Fruit fly (Drosophila melanogaster) whole organism, embryonic: ENCODE measurements around the gene CG10694.
A peak's percentile ranks its signal among the peaks of the same experiment; 100 is the strongest.

Source experiments
- Ada2b ChIP-seq: fragments of 200-800 bp; sonication (Bioruptor generic); IDR thresholded peaks from 2 replicates; pipeline ENCODE4 v1.3.6; 2022; ENCODE audit warnings: missing biosample characterization, missing genetic modification characterization
- Atf3 ChIP-seq: fragments of 200-800 bp; sonication (Bioruptor generic); optimal IDR thresholded peaks from 3 replicates; lab custom pipeline; 2016; ENCODE audit warnings: missing biosample characterization, missing genetic modification characterization
- Atf6 ChIP-seq: fragments of 200-800 bp; sonication (Bioruptor generic); IDR thresholded peaks from 2 replicates; pipeline ENCODE4 v1.3.6; 2022; ENCODE audit warnings: missing biosample characterization, missing genetic modification characterization
- CG10274 ChIP-seq: fragments of 200-800 bp; sonication (Bioruptor generic); optimal IDR thresholded peaks from 3 replicates; lab custom pipeline; 2017; ENCODE audit warnings: missing biosample characterization, mild to moderate bottlenecking, missing genetic modification characterization
- CG11504 ChIP-seq: fragments of 200-800 bp; sonication (Bioruptor generic); optimal IDR thresholded peaks from 3 replicates; lab custom pipeline; 2019; ENCODE audit warnings: missing biosample characterization, mild to moderate bottlenecking, missing genetic modification characterization, moderate library complexity
- CG1233 ChIP-seq: fragments of 200-800 bp; sonication (Bioruptor generic); optimal IDR thresholded peaks from 4 replicates; lab custom pipeline; 2018; ENCODE audit warnings: missing biosample characterization, mild to moderate bottlenecking, missing genetic modification characterization
- CG13424 ChIP-seq: fragments of 200-800 bp; sonication (Bioruptor generic); optimal IDR thresholded peaks from 2 replicates; lab custom pipeline; 2019; ENCODE audit warnings: missing biosample characterization, mild to moderate bottlenecking, missing genetic modification characterization, moderate library complexity
- CG17359 ChIP-seq: fragments of 200-800 bp; sonication (Bioruptor generic); optimal IDR thresholded peaks from 3 replicates; lab custom pipeline; 2018; ENCODE audit warnings: missing biosample characterization, mild to moderate bottlenecking, missing genetic modification characterization, moderate library complexity
- CG18262 ChIP-seq: fragments of 200-800 bp; optimal IDR thresholded peaks from 3 replicates; lab custom pipeline; 2019; ENCODE audit warnings: missing biosample characterization, mild to moderate bottlenecking, missing genetic modification characterization, moderate library complexity
- CG32532 ChIP-seq: fragments of 200-800 bp; sonication (Bioruptor generic); IDR thresholded peaks from 2 replicates; pipeline ENCODE4 v1.3.6; 2022; ENCODE audit warnings: missing biosample characterization, missing genetic modification characterization
- CG3281 ChIP-seq: fragments of 200-800 bp; sonication (Bioruptor generic); optimal IDR thresholded peaks from 3 replicates; lab custom pipeline; 2017; ENCODE audit warnings: missing biosample characterization, mild to moderate bottlenecking, missing genetic modification characterization
- CG33213 ChIP-seq: fragments of 200-800 bp; sonication (Bioruptor generic); optimal IDR thresholded peaks from 3 replicates; lab custom pipeline; 2016; ENCODE audit warnings: missing biosample characterization, missing genetic modification characterization
- CG4820 ChIP-seq: fragments of 200-800 bp; sonication (Bioruptor generic); optimal IDR thresholded peaks from 3 replicates; lab custom pipeline; 2016; ENCODE audit warnings: missing biosample characterization, missing genetic modification characterization
- CG6813 ChIP-seq: fragments of 200-800 bp; sonication (Bioruptor generic); optimal IDR thresholded peaks from 2 replicates; lab custom pipeline; 2017; ENCODE audit warnings: missing biosample characterization, missing genetic modification characterization, mild to moderate bottlenecking, moderate library complexity, missing genetic modification reagents
- CG7786 ChIP-seq: fragments of 200-800 bp; sonication (Bioruptor generic); optimal IDR thresholded peaks from 2 replicates; lab custom pipeline; 2016; ENCODE audit warnings: missing biosample characterization, missing genetic modification characterization
- CG9609 ChIP-seq: fragments of 200-800 bp; sonication (Bioruptor generic); optimal IDR thresholded peaks from 3 replicates; lab custom pipeline; 2016; ENCODE audit warnings: missing biosample characterization, missing genetic modification characterization
- Dad ChIP-seq: fragments of 200-800 bp; sonication (Bioruptor generic); optimal IDR thresholded peaks from 3 replicates; lab custom pipeline; 2016; ENCODE audit warnings: missing biosample characterization, missing genetic modification characterization
- E2f1 ChIP-seq: fragments of 200-800 bp; sonication (Bioruptor generic); IDR thresholded peaks from 2 replicates; pipeline ENCODE4 v1.3.6; 2022; ENCODE audit warnings: missing biosample characterization, missing genetic modification characterization
- Ets65A ChIP-seq: fragments of 200-800 bp; sonication (Bioruptor generic); peaks from one replicate; lab custom pipeline; 2016; ENCODE audit warnings: missing biosample characterization, missing genetic modification characterization
- Fer1 ChIP-seq: fragments of 200-800 bp; sonication (Bioruptor generic); optimal IDR thresholded peaks from 2 replicates; lab custom pipeline; 2017; ENCODE audit warnings: missing biosample characterization, mild to moderate bottlenecking, missing genetic modification characterization
- MESR4 ChIP-seq: fragments of 200-800 bp; sonication (Bioruptor generic); optimal IDR thresholded peaks from 2 replicates; lab custom pipeline; 2018; ENCODE audit warnings: missing biosample characterization, mild to moderate bottlenecking, missing genetic modification characterization, moderate library complexity
- PHDP ChIP-seq: fragments of 200-800 bp; sonication (Bioruptor generic); optimal IDR thresholded peaks from 3 replicates; lab custom pipeline; 2018; ENCODE audit warnings: missing biosample characterization, mild to moderate bottlenecking, missing genetic modification characterization, moderate library complexity
- Tbp ChIP-seq: fragments of >200 bp; optimal IDR thresholded peaks from 2 replicates; lab custom pipeline; 2018; ENCODE audit warnings: missing biosample characterization, missing genetic modification characterization
- amos ChIP-seq: fragments of 200-800 bp; sonication (Bioruptor generic); IDR thresholded peaks from 2 replicates; pipeline ENCODE4 v1.3.6; 2022; ENCODE audit warnings: missing biosample characterization, missing genetic modification characterization; ENCODE audit not compliant: partially characterized antibody
- bab2 ChIP-seq: fragments of 200-800 bp; sonication (Bioruptor generic); optimal IDR thresholded peaks from 2 replicates; lab custom pipeline; 2016; ENCODE audit warnings: missing biosample characterization, missing genetic modification characterization
- bsh ChIP-seq, 2 experiments: fragments of 200-800 bp; sonication (Bioruptor generic); optimal IDR thresholded peaks; 2 replicates each; lab custom pipeline; 2017 to 2018; ENCODE audit warnings: mild to moderate bottlenecking in 2 of 2, missing biosample characterization in 2 of 2, missing genetic modification characterization in 2 of 2, moderate library complexity in 1 of 2
- chinmo ChIP-seq: fragments of 200-800 bp; sonication (Bioruptor generic); IDR thresholded peaks from 4 replicates; pipeline ENCODE4 v1.3.6; 2022; ENCODE audit warnings: missing biosample characterization, missing genetic modification characterization; ENCODE audit not compliant: partially characterized antibody
- chm ChIP-seq: fragments of 200-800 bp; sonication (Bioruptor generic); IDR thresholded peaks from 2 replicates; pipeline ENCODE4 v1.3.6; 2022; ENCODE audit warnings: missing biosample characterization, missing genetic modification characterization
- dysf ChIP-seq: fragments of 200-800 bp; sonication (Bioruptor generic); IDR thresholded peaks from 3 replicates; pipeline ENCODE4 v1.3.6; 2022; ENCODE audit warnings: missing biosample characterization, missing genetic modification characterization
- ewg ChIP-seq: fragments of 200-800 bp; sonication (Bioruptor generic); optimal IDR thresholded peaks from 3 replicates; lab custom pipeline; 2017; ENCODE audit warnings: mild to moderate bottlenecking, missing biosample characterization, missing genetic modification reagents, missing genetic modification characterization
- gem ChIP-seq: fragments of 200-800 bp; sonication (Bioruptor generic); optimal IDR thresholded peaks from 2 replicates; lab custom pipeline; 2019; ENCODE audit warnings: missing biosample characterization, mild to moderate bottlenecking, missing genetic modification characterization, moderate library complexity
- lab ChIP-seq: fragments of 200-800 bp; sonication (Bioruptor generic); optimal IDR thresholded peaks from 3 replicates; lab custom pipeline; 2017; ENCODE audit warnings: missing biosample characterization, missing genetic modification characterization, mild to moderate bottlenecking, moderate library complexity, missing genetic modification reagents
- mam ChIP-seq: fragments of 200-800 bp; sonication (Bioruptor generic); optimal IDR thresholded peaks from 3 replicates; lab custom pipeline; 2016; ENCODE audit warnings: missing biosample characterization, missing genetic modification characterization
- mirr ChIP-seq: fragments of 200-800 bp; sonication (Bioruptor generic); optimal IDR thresholded peaks from 3 replicates; lab custom pipeline; 2018; ENCODE audit warnings: missing biosample characterization, mild to moderate bottlenecking, missing genetic modification characterization
- nau ChIP-seq: fragments of 200-800 bp; sonication (Bioruptor generic); optimal IDR thresholded peaks from 3 replicates; lab custom pipeline; 2017; ENCODE audit warnings: missing biosample characterization, mild to moderate bottlenecking, missing genetic modification characterization, missing genetic modification reagents
- nerfin-1 ChIP-seq: fragments of 200-800 bp; sonication (Bioruptor generic); optimal IDR thresholded peaks from 3 replicates; lab custom pipeline; 2019; ENCODE audit warnings: missing biosample characterization, mild to moderate bottlenecking, missing genetic modification characterization, moderate library complexity
- pan ChIP-seq, 4 experiments: fragments of >200 bp in 3 of 4; fragments of 200-800 bp in 1 of 4; sonication (Bioruptor generic) in 1 of 4; optimal IDR thresholded peaks in 3 of 4; IDR thresholded peaks in 1 of 4; 2 replicates each; pipeline versions ENCODE4 v1.3.6 to Lab custom; 2017 to 2022; ENCODE audit warnings: missing biosample characterization in 2 of 4, missing genetic modification characterization in 2 of 4, mixed read lengths in 1 of 4
- pb ChIP-seq: fragments of 200-800 bp; sonication (Bioruptor generic); optimal IDR thresholded peaks from 3 replicates; lab custom pipeline; 2016; ENCODE audit warnings: missing biosample characterization, missing genetic modification characterization
- pfk ChIP-seq: fragments of 200-800 bp; sonication (Bioruptor generic); optimal IDR thresholded peaks from 2 replicates; lab custom pipeline; 2018; ENCODE audit warnings: missing biosample characterization, mild to moderate bottlenecking, missing genetic modification characterization, moderate library complexity
- pho ChIP-seq: fragments of 200-800 bp; sonication (Bioruptor generic); optimal IDR thresholded peaks from 2 replicates; lab custom pipeline; 2016; ENCODE audit warnings: missing biosample characterization, missing genetic modification characterization
- pros ChIP-seq: fragments of 200-800 bp; sonication (Bioruptor generic); optimal IDR thresholded peaks from 3 replicates; lab custom pipeline; 2019; ENCODE audit warnings: missing biosample characterization, mild to moderate bottlenecking, missing genetic modification characterization, moderate library complexity
- row ChIP-seq: fragments of 200-800 bp; sonication (Bioruptor generic); IDR thresholded peaks from 3 replicates; pipeline ENCODE4 v1.3.6; 2022; ENCODE audit warnings: missing biosample characterization, missing genetic modification characterization
- so ChIP-seq: fragments of 200-800 bp; sonication (Bioruptor generic); IDR thresholded peaks from 3 replicates; pipeline ENCODE4 v1.3.6; 2022; ENCODE audit warnings: missing biosample characterization, missing genetic modification characterization
- tna ChIP-seq: fragments of 200-800 bp; sonication (Bioruptor generic); IDR thresholded peaks from 2 replicates; pipeline ENCODE4 v1.3.6; 2022; ENCODE audit warnings: missing biosample characterization, missing genetic modification characterization; ENCODE audit not compliant: partially characterized antibody
- vnd ChIP-seq: fragments of 200-800 bp; sonication (Bioruptor generic); IDR thresholded peaks from 3 replicates; pipeline ENCODE4 v1.3.6; 2022; ENCODE audit warnings: missing biosample characterization, missing genetic modification characterization; ENCODE audit not compliant: partially characterized antibody
- wor ChIP-seq: fragments of 200-800 bp; sonication (Bioruptor generic); IDR thresholded peaks from 2 replicates; pipeline ENCODE4 v1.3.6; 2022; ENCODE audit warnings: missing biosample characterization, missing genetic modification characterization

Gene CG10694

DNA sequence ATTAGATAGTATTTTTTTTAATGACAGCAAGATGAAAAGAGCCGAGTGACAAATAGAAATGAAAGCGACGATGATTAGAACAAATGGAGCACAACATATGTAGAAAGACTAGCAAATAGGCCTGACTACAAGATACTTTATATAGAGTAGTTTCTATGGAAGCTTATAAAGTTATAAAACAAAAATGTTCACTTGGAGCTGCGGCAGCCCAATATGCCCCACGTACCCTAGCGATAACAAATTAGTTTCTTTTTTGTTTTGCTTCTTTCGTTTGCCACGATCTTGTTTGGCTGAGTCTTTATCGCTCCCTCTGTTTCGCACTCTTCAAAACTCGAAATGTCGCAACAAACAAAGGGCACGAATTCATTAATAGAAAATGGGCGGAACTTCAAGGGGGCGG lies 6.5 kb upstream of the CG10694 start (continued):
- peak; percentile 9 for TF ChIP-seq CG13424 (tag; lab: Kevin White, UChicago)
- TF ChIP-seq CG18262 (tag; lab: Kevin White, UChicago): peak; percentile 22
- TF ChIP-seq Atf3 (GFP tag; lab: Kevin White, UChicago): no peak
- TF ChIP-seq CG32532 (GFP tag; lab: Robert Waterston, UW): peak; percentile 65
- TF ChIP-seq Ada2b (GFP tag; lab: Robert Waterston, UW): peak; percentile 53
- no peak for TF ChIP-seq chm (GFP tag; lab: Robert Waterston, UW)
- TF ChIP-seq CG17359 (tag; lab: Kevin White, UChicago): peak; percentile 43
- peak; percentile 69 for TF ChIP-seq row (GFP tag; lab: Robert Waterston, UW)
- no peak for TF ChIP-seq pan (optimal IDR thresholded peaks at IDR 0.05; lab: Kevin White, UChicago)
- peak in 1 of 2 experiments; percentile 27 for TF ChIP-seq pan (GFP tag; optimal IDR thresholded peaks at IDR 0.05 in 1 of 2, IDR thresholded peaks at IDR 0.05 in 1 of 2)
- TF ChIP-seq CG7786 (GFP tag; lab: Kevin White, UChicago): peak; percentile 12
- TF ChIP-seq CG11504 (tag; lab: Kevin White, UChicago): peak; percentile 36
- TF ChIP-seq E2f1 (GFP tag; lab: Robert Waterston, UW): 0 out of 2 replicates have a peak, but pooled peaks have one; percentile 16
- peak; percentile 47 for TF ChIP-seq mam (GFP tag; lab: Kevin White, UChicago)
- no peak for TF ChIP-seq Fer1 (GFP tag; lab: Kevin White, UChicago)
- TF ChIP-seq CG9609 (GFP tag; lab: Kevin White, UChicago): peak; percentile 3
- 0 out of 3 replicates have a peak, but pooled peaks have one; percentile 37 for TF ChIP-seq so
- no peak; the same call in 1 of the 2 replicates for TF ChIP-seq amos (GFP tag; lab: Robert Waterston, UW)

DNA sequence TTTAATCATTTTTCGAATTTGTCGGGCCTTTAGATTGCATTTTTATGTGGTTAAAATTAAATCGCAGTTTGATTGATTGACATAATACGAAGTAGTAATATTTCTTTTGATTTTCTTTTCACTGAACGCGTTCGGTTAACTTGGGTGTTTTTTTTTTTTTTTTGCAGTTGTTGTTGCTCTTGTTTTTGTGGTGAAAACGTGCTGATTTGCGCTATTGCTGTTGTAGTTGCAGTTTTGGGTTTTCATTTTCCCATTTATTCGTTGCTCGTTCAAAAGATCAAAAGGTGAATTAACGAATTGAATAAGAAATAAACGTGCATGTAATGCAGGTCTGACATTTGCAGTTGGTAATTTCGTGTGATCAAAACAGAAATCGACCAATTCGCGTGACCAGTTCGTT lies 5.8 kb upstream of the CG10694 start:
- TF ChIP-seq pb (no peak), Ets65A (GFP tag; lab: Kevin White, UChicago) (peak; percentile 37)

DNA sequence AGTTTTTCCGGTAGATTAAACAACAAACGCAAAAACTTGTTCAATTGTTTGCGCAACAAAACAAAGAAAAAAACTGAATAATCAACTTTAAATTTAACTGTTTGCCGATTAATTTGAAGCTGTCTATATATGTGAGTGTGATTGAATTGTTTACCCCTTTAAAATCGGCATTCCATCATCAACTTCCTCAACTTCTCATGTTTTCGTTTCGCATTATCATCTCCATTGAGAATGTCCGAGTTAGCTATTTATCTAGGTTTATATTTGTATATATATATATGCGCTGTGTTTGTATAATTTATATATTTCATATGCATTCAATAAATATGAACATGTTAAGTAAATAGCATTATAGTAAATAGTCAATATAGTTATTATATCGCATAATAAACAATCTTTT lies 4.8 kb upstream of the CG10694 start:
- TF ChIP-seq vnd (GFP tag; lab: Robert Waterston, UW): no peak
- no peak for TF ChIP-seq pho (GFP tag; lab: Kevin White, UChicago)
- peak; percentile 15 for TF ChIP-seq nau (GFP tag; lab: Kevin White, UChicago)
- no peak for TF ChIP-seq nerfin-1 (tag; lab: Kevin White, UChicago)
- TF ChIP-seq bab2 (GFP tag; lab: Kevin White, UChicago): no peak
- no peak for TF ChIP-seq chinmo (GFP tag; lab: Robert Waterston, UW)
- no peak for TF ChIP-seq wor (GFP tag; lab: Robert Waterston, UW)
- TF ChIP-seq Atf6 (GFP tag; lab: Robert Waterston, UW): peak; percentile 46; the same call in 1 of the 2 replicates
- TF ChIP-seq CG33213 (GFP tag; lab: Kevin White, UChicago): no peak
- peak; percentile 23 for TF ChIP-seq CG1233 (GFP tag; lab: Kevin White, UChicago)
- no peak for TF ChIP-seq CG4820 (GFP tag; lab: Kevin White, UChicago)
- no peak for TF ChIP-seq dysf (GFP tag; lab: Robert Waterston, UW)
- TF ChIP-seq lab: peak; percentile 46
- no peak for TF ChIP-seq pfk (GFP tag; lab: Kevin White, UChicago)
- no peak for TF ChIP-seq MESR4 (GFP tag; lab: Kevin White, UChicago)
- no peak for TF ChIP-seq bsh (GFP tag; optimal IDR thresholded peaks at IDR 0.05; lab: Kevin White, UChicago)
- no peak for TF ChIP-seq Dad (GFP tag; lab: Kevin White, UChicago)
- TF ChIP-seq CG11504 (tag; lab: Kevin White, UChicago): peak; percentile 7
- TF ChIP-seq gem (tag; lab: Kevin White, UChicago): peak; percentile 37
- no peak for TF ChIP-seq CG10274 (GFP tag; lab: Kevin White, UChicago)
- TF ChIP-seq CG3281 (GFP tag; lab: Kevin White, UChicago): peak; percentile 40
- TF ChIP-seq CG17359 (tag; lab: Kevin White, UChicago): peak; percentile 15
- TF ChIP-seq ewg: no peak
- no peak for TF ChIP-seq Tbp (GFP tag; lab: Kevin White, UChicago)
- TF ChIP-seq PHDP (tag; lab: Kevin White, UChicago): peak; percentile 48
- no peak for TF ChIP-seq CG6813 (GFP tag; lab: Kevin White, UChicago)
- TF ChIP-seq CG18262 (tag; lab: Kevin White, UChicago): no peak
- no peak for TF ChIP-seq mirr (GFP tag; lab: Kevin White, UChicago)
- TF ChIP-seq tna: no peak
- TF ChIP-seq pros (GFP tag; lab: Kevin White, UChicago): no peak
